Fruit fly (Drosophila melanogaster) whole organism, embryonic: Measurements from ENCODE around the gene CG4570.

Experiments
- Asciz ChIP-seq: fragments of 200-800 bp; sonication (Bioruptor generic); optimal IDR thresholded peaks from 2 replicates; lab custom pipeline; 2017; ENCODE audit warnings: missing biosample characterization, mild to moderate bottlenecking, missing genetic modification characterization, missing genetic modification reagents
- BtbVII ChIP-seq: fragments of 200-800 bp; sonication (Bioruptor generic); optimal IDR thresholded peaks from 3 replicates; lab custom pipeline; 2017; ENCODE audit warnings: missing biosample characterization, mild to moderate bottlenecking, missing genetic modification characterization
- CG11398 ChIP-seq: fragments of 200-800 bp; sonication (Bioruptor generic); optimal IDR thresholded peaks from 2 replicates; lab custom pipeline; 2016; ENCODE audit warnings: missing biosample characterization, missing genetic modification characterization
- CG12071 ChIP-seq: fragments of 200-800 bp; sonication (Bioruptor generic); optimal IDR thresholded peaks from 3 replicates; lab custom pipeline; 2018; ENCODE audit warnings: missing biosample characterization, mild to moderate bottlenecking, missing genetic modification characterization
- CG12744 ChIP-seq: fragments of 200-800 bp; sonication (Bioruptor generic); optimal IDR thresholded peaks from 2 replicates; lab custom pipeline; 2016; ENCODE audit warnings: missing biosample characterization, missing genetic modification characterization
- CG12769 ChIP-seq: fragments of 200-800 bp; sonication (Bioruptor generic); optimal IDR thresholded peaks from 2 replicates; lab custom pipeline; 2019; ENCODE audit warnings: missing biosample characterization, mild to moderate bottlenecking, missing genetic modification characterization, moderate library complexity
- CG13123 ChIP-seq: fragments of 200-800 bp; sonication (Bioruptor generic); optimal IDR thresholded peaks from 2 replicates; lab custom pipeline; 2016; ENCODE audit warnings: missing biosample characterization, missing genetic modification characterization
- CG13287 ChIP-seq: fragments of 200-800 bp; sonication (Bioruptor generic); IDR thresholded peaks from 2 replicates; pipeline ENCODE4 v1.3.6; 2022; ENCODE audit warnings: missing biosample characterization, missing genetic modification characterization; ENCODE audit not compliant: partially characterized antibody
- CG13624 ChIP-seq: fragments of 200-800 bp; sonication (Bioruptor generic); optimal IDR thresholded peaks from 2 replicates; lab custom pipeline; 2016; ENCODE audit warnings: missing biosample characterization, missing genetic modification characterization
- CG14710 ChIP-seq: fragments of 200-800 bp; sonication (Bioruptor generic); optimal IDR thresholded peaks from 3 replicates; lab custom pipeline; 2019; ENCODE audit warnings: missing biosample characterization, mild to moderate bottlenecking, missing genetic modification characterization, moderate library complexity
- CG16813 ChIP-seq: fragments of 200-800 bp; sonication (Bioruptor generic); IDR thresholded peaks from 3 replicates; pipeline ENCODE4 v1.3.6; 2022; ENCODE audit warnings: missing biosample characterization, missing genetic modification characterization; ENCODE audit not compliant: partially characterized antibody
- CG32532 ChIP-seq: fragments of 200-800 bp; sonication (Bioruptor generic); IDR thresholded peaks from 2 replicates; pipeline ENCODE4 v1.3.6; 2022; ENCODE audit warnings: missing biosample characterization, missing genetic modification characterization
- CG34224 ChIP-seq: fragments of 200-800 bp; sonication (Bioruptor generic); IDR thresholded peaks from 3 replicates; pipeline ENCODE4 v1.3.6; 2022; ENCODE audit warnings: missing biosample characterization, missing genetic modification characterization; ENCODE audit not compliant: partially characterized antibody
- CG34376 ChIP-seq: fragments of 200-800 bp; sonication (Bioruptor generic); optimal IDR thresholded peaks from 2 replicates; lab custom pipeline; 2018; ENCODE audit warnings: missing biosample characterization, mild to moderate bottlenecking, missing genetic modification characterization
- CG6765 ChIP-seq: fragments of 200-800 bp; sonication (Bioruptor generic); optimal IDR thresholded peaks from 3 replicates; lab custom pipeline; 2017; ENCODE audit warnings: missing biosample characterization, mild to moderate bottlenecking, missing genetic modification characterization
- CG9932 ChIP-seq: fragments of 200-800 bp; sonication (Bioruptor generic); IDR thresholded peaks from 2 replicates; pipeline ENCODE4 v1.3.6; 2022; ENCODE audit warnings: missing biosample characterization, missing genetic modification characterization
- D19B ChIP-seq: fragments of 200-800 bp; sonication (Bioruptor generic); optimal IDR thresholded peaks from 2 replicates; lab custom pipeline; 2017; ENCODE audit warnings: missing biosample characterization, mild to moderate bottlenecking, missing genetic modification characterization
- Dbx ChIP-seq: fragments of 200-800 bp; sonication (Bioruptor generic); IDR thresholded peaks from 3 replicates; pipeline ENCODE4 v1.3.6; 2022; ENCODE audit warnings: missing biosample characterization, missing genetic modification characterization
- Dip3 ChIP-seq: fragments of 200-800 bp; sonication (Bioruptor generic); optimal IDR thresholded peaks from 3 replicates; lab custom pipeline; 2016; ENCODE audit warnings: missing biosample characterization, missing genetic modification characterization
- HLH4C ChIP-seq: fragments of 200-800 bp; sonication (Bioruptor generic); IDR thresholded peaks from 3 replicates; pipeline ENCODE4 v1.3.6; 2022; ENCODE audit warnings: missing biosample characterization, missing genetic modification characterization; ENCODE audit not compliant: partially characterized antibody
- Mes4 ChIP-seq: fragments of 200-800 bp; sonication (Bioruptor generic); optimal IDR thresholded peaks from 2 replicates; lab custom pipeline; 2016; ENCODE audit warnings: missing biosample characterization, missing genetic modification characterization
- az2 ChIP-seq: fragments of 200-800 bp; sonication (Bioruptor generic); optimal IDR thresholded peaks from 3 replicates; lab custom pipeline; 2016; ENCODE audit warnings: missing biosample characterization, missing genetic modification characterization
- cad ChIP-seq: fragments of >200 bp; optimal IDR thresholded peaks from 2 replicates; lab custom pipeline; 2017; ENCODE audit warnings: missing biosample characterization, missing genetic modification characterization
- grn ChIP-seq: fragments of 200-800 bp; sonication (Bioruptor generic); optimal IDR thresholded peaks from 3 replicates; lab custom pipeline; 2017; ENCODE audit warnings: missing biosample characterization, missing genetic modification characterization
- hbn ChIP-seq: fragments of 200-800 bp; sonication (Bioruptor generic); IDR thresholded peaks from 2 replicates; pipeline ENCODE4 v1.3.6; 2022; ENCODE audit warnings: missing biosample characterization, missing genetic modification characterization; ENCODE audit not compliant: partially characterized antibody
- inv ChIP-seq: fragments of 200-800 bp; sonication (Bioruptor generic); IDR thresholded peaks from 2 replicates; pipeline ENCODE4 v1.3.6; 2022; ENCODE audit warnings: missing biosample characterization, missing genetic modification characterization; ENCODE audit not compliant: partially characterized antibody
- kni ChIP-seq: fragments of 200-800 bp; sonication (Bioruptor generic); optimal IDR thresholded peaks from 3 replicates; lab custom pipeline; 2017; ENCODE audit warnings: mild to moderate bottlenecking, missing biosample characterization, missing genetic modification reagents, missing genetic modification characterization
- mam ChIP-seq: fragments of 200-800 bp; sonication (Bioruptor generic); optimal IDR thresholded peaks from 3 replicates; lab custom pipeline; 2016; ENCODE audit warnings: missing biosample characterization, missing genetic modification characterization
- mirr ChIP-seq: fragments of 200-800 bp; sonication (Bioruptor generic); optimal IDR thresholded peaks from 3 replicates; lab custom pipeline; 2018; ENCODE audit warnings: missing biosample characterization, mild to moderate bottlenecking, missing genetic modification characterization
- oc ChIP-seq: fragments of 200-800 bp; sonication (Bioruptor generic); optimal IDR thresholded peaks from 2 replicates; lab custom pipeline; 2018; ENCODE audit warnings: missing biosample characterization, mild to moderate bottlenecking, missing genetic modification characterization, moderate library complexity
- sim ChIP-seq: fragments of 200-800 bp; sonication (Bioruptor generic); IDR thresholded peaks from 2 replicates; pipeline ENCODE4 v1.3.6; 2022; ENCODE audit warnings: missing biosample characterization, missing genetic modification characterization
- so ChIP-seq: fragments of 200-800 bp; sonication (Bioruptor generic); IDR thresholded peaks from 3 replicates; pipeline ENCODE4 v1.3.6; 2022; ENCODE audit warnings: missing biosample characterization, missing genetic modification characterization
- ssp ChIP-seq: fragments of 200-800 bp; sonication (Bioruptor generic); IDR thresholded peaks from 2 replicates; pipeline ENCODE4 v1.3.6; 2022; ENCODE audit warnings: missing biosample characterization, missing genetic modification characterization
- stc ChIP-seq: fragments of 200-800 bp; sonication (Bioruptor generic); IDR thresholded peaks from 2 replicates; pipeline ENCODE4 v1.3.6; 2022; ENCODE audit warnings: missing biosample characterization, missing genetic modification characterization
- tna ChIP-seq: fragments of 200-800 bp; sonication (Bioruptor generic); IDR thresholded peaks from 2 replicates; pipeline ENCODE4 v1.3.6; 2022; ENCODE audit warnings: missing biosample characterization, missing genetic modification characterization; ENCODE audit not compliant: partially characterized antibody
- unc-4 ChIP-seq: fragments of 200-800 bp; sonication (Bioruptor generic); IDR thresholded peaks from 2 replicates; pipeline ENCODE4 v1.3.6; 2022; ENCODE audit warnings: missing biosample characterization, missing genetic modification characterization; ENCODE audit not compliant: partially characterized antibody
- usp ChIP-seq: fragments of >200 bp; optimal IDR thresholded peaks from 2 replicates; lab custom pipeline; 2017; ENCODE audit warnings: missing biosample characterization, missing genetic modification characterization
- vvl ChIP-seq: fragments of 200-800 bp; sonication (Bioruptor generic); IDR thresholded peaks from 2 replicates; pipeline ENCODE4 v1.3.6; 2022; ENCODE audit warnings: missing biosample characterization, missing genetic modification characterization
- yki ChIP-seq: fragments of >200 bp; optimal IDR thresholded peaks from 3 replicates; lab custom pipeline; 2018
- z ChIP-seq: fragments of 200-800 bp; sonication (Bioruptor generic); IDR thresholded peaks from 3 replicates; pipeline ENCODE4 v1.3.6; 2022; ENCODE audit warnings: missing biosample characterization, missing genetic modification characterization
- zfh2 ChIP-seq: fragments of 200-800 bp; sonication (Bioruptor generic); optimal IDR thresholded peaks from 2 replicates; lab custom pipeline; 2016; ENCODE audit warnings: missing biosample characterization, missing genetic modification characterization

CG4570 gene

dm6 chr3R:10826796-10827524 lies 29.6 kb upstream of the CG4570 start, which contains the start of gene Cad86C (continued):
- no peak for TF ChIP-seq mam (GFP tag; lab: Kevin White, UChicago)
- no peak for TF ChIP-seq CG14710 (tag; lab: Kevin White, UChicago)
- TF ChIP-seq usp (GFP tag; lab: Kevin White, UChicago), result no peak
- TF ChIP-seq z (GFP tag; lab: Robert Waterston, UW), result peak; percentile 86
- peak; percentile 21; the same call in 1 of the 3 replicates for TF ChIP-seq so (GFP tag; lab: Robert Waterston, UW)
- peak; percentile 45; the same call in 1 of the 2 replicates for TF ChIP-seq unc-4 (GFP tag; lab: Robert Waterston, UW)
- peak; percentile 97 for TF ChIP-seq yki (lab: Kevin White, UChicago)
- TF ChIP-seq HLH4C (GFP tag; lab: Robert Waterston, UW), result peak; percentile 75
- peak; percentile 11 for TF ChIP-seq Asciz (GFP tag; lab: Kevin White, UChicago)
- peak; percentile 11; the same call in 1 of the 2 replicates for TF ChIP-seq sim (GFP tag; lab: Robert Waterston, UW)
- TF ChIP-seq CG34376 (GFP tag; lab: Kevin White, UChicago), result peak; percentile 19
- TF ChIP-seq CG11398 (GFP tag; lab: Kevin White, UChicago), result no peak
- peak; percentile 52 for TF ChIP-seq hbn (GFP tag; lab: Robert Waterston, UW)
- TF ChIP-seq stc (GFP tag; lab: Robert Waterston, UW), result peak; percentile 20; the same call in 1 of the 2 replicates
- no peak for TF ChIP-seq CG12744
- TF ChIP-seq CG12071 (GFP tag; lab: Kevin White, UChicago), result peak; percentile 30
- TF ChIP-seq Dbx (GFP tag; lab: Robert Waterston, UW), result 0 out of 3 replicates have a peak, but pooled peaks have one; percentile 21
- no peak for TF ChIP-seq cad (GFP tag; lab: Kevin White, UChicago)
- TF ChIP-seq CG13123, result no peak
- TF ChIP-seq CG16813 (GFP tag; lab: Robert Waterston, UW), result peak; percentile 47; the same call in 1 of the 3 replicates
- TF ChIP-seq CG34224, result peak; percentile 46
- TF ChIP-seq CG13287 (GFP tag; lab: Robert Waterston, UW), result peak; percentile 61
- TF ChIP-seq tna (GFP tag; lab: Robert Waterston, UW), result peak; percentile 72
- TF ChIP-seq az2 (GFP tag; lab: Kevin White, UChicago), result no peak
- peak; percentile 15 for TF ChIP-seq mirr (GFP tag; lab: Kevin White, UChicago)
- peak; percentile 10 for TF ChIP-seq CG13624
- no peak for TF ChIP-seq ssp (GFP tag; lab: Robert Waterston, UW)
- peak; percentile 36 for TF ChIP-seq grn (GFP tag; lab: Kevin White, UChicago)
- TF ChIP-seq vvl (GFP tag; lab: Robert Waterston, UW), result peak; percentile 49; the same call in 1 of the 2 replicates
- TF ChIP-seq BtbVII (GFP tag; lab: Kevin White, UChicago), result peak; percentile 13
- TF ChIP-seq CG6765, result peak; percentile 2
- TF ChIP-seq CG12769 (tag; lab: Kevin White, UChicago), result peak; percentile 91
- TF ChIP-seq Dip3 (GFP tag; lab: Kevin White, UChicago), result no peak
- TF ChIP-seq inv (GFP tag; lab: Robert Waterston, UW), result peak; percentile 29; the same call in 1 of the 2 replicates
- TF ChIP-seq D19B, result peak; percentile 51
- no peak for TF ChIP-seq Mes4 (GFP tag; lab: Kevin White, UChicago)
- TF ChIP-seq zfh2 (GFP tag; lab: Kevin White, UChicago), result no peak
- peak; percentile 3 for TF ChIP-seq oc (tag; lab: Kevin White, UChicago)
- TF ChIP-seq CG9932 (GFP tag; lab: Robert Waterston, UW), result 0 out of 2 replicates have a peak, but pooled peaks have one; percentile 42
- TF ChIP-seq kni (GFP tag; lab: Kevin White, UChicago), result peak; percentile 63
- peak; percentile 63; the same call in 1 of the 2 replicates for TF ChIP-seq CG32532 (GFP tag; lab: Robert Waterston, UW)
